Worm (Caenorhabditis elegans) whole organism, early embryonic: Measurements from ENCODE around the gene flp-1.

Experiments
- B0310.2 ChIP-seq: sonication (generic microtip); optimal IDR thresholded peaks from 2 replicates; lab custom pipeline; 2016; ENCODE audit warnings: mild to moderate bottlenecking, missing genetic modification characterization, missing compliant biosample characterization
- F13C5.2 ChIP-seq: sonication (generic microtip); optimal IDR thresholded peaks from 2 replicates; lab custom pipeline; 2017; ENCODE audit warnings: mild to moderate bottlenecking, missing genetic modification characterization, inconsistent platforms, missing compliant biosample characterization
- aly-1 ChIP-seq: sonication (generic microtip); optimal IDR thresholded peaks from 2 replicates; lab custom pipeline; 2016; ENCODE audit warnings: missing genetic modification characterization, missing compliant biosample characterization
- ama-1 ChIP-seq: fragments of 150-350 bp; optimal IDR thresholded peaks from 2 replicates; lab custom pipeline; 2014
- ceh-13 ChIP-seq: fragments of 200-800 bp; sonication (Bioruptor generic); optimal IDR thresholded peaks from 2 replicates; lab custom pipeline; 2018; ENCODE audit warnings: mild to moderate bottlenecking, missing genetic modification characterization, missing compliant biosample characterization
- ceh-36 ChIP-seq: sonication (generic microtip); optimal IDR thresholded peaks from 2 replicates; lab custom pipeline; 2016; ENCODE audit warnings: missing genetic modification characterization, inconsistent platforms, missing compliant biosample characterization
- ets-7 ChIP-seq: sonication (generic microtip); optimal IDR thresholded peaks from 2 replicates; lab custom pipeline; 2016; ENCODE audit warnings: missing genotype, missing genetic modification characterization, missing compliant biosample characterization
- flt-1 ChIP-seq: fragments of 200-800 bp; sonication (Bioruptor generic); IDR thresholded peaks from 2 replicates; pipeline ENCODE4 v1.3.6; 2022; ENCODE audit warnings: missing genetic modification characterization, missing compliant biosample characterization
- hmbx-1 ChIP-seq: sonication (generic microtip); optimal IDR thresholded peaks from 2 replicates; lab custom pipeline; 2016; ENCODE audit warnings: mild to moderate bottlenecking, missing genetic modification characterization, missing compliant biosample characterization
- hmg-4 ChIP-seq: fragments of 200-800 bp; sonication (Bioruptor generic); optimal IDR thresholded peaks from 2 replicates; lab custom pipeline; 2018; ENCODE audit warnings: mild to moderate bottlenecking, missing genetic modification characterization, missing compliant biosample characterization
- hnd-1 ChIP-seq: sonication (generic microtip); optimal IDR thresholded peaks from 2 replicates; lab custom pipeline; 2016; ENCODE audit warnings: missing genetic modification characterization, missing compliant biosample characterization
- pes-1 ChIP-seq: fragments of 200-800 bp; sonication (Bioruptor generic); IDR thresholded peaks from 2 replicates; pipeline ENCODE4 v1.3.6; 2022; ENCODE audit warnings: missing genetic modification reagents, missing genetic modification characterization, missing compliant biosample characterization
- scrt-1 ChIP-seq: fragments of 200-800 bp; sonication (Bioruptor generic); IDR thresholded peaks from 2 replicates; pipeline ENCODE4 v1.3.6; 2022; ENCODE audit warnings: missing genetic modification characterization, missing compliant biosample characterization
- sea-1 ChIP-seq: fragments of 200-800 bp; sonication (Bioruptor generic); conservative IDR thresholded peaks from 2 replicates; pipeline ENCODE4 v1.3.6; 2022; ENCODE audit warnings: missing genetic modification characterization, missing compliant biosample characterization
- tbx-11 ChIP-seq: fragments of 200-800 bp; sonication (Bioruptor generic); IDR thresholded peaks from 2 replicates; pipeline ENCODE4 v1.3.6; 2022; ENCODE audit warnings: missing genetic modification characterization, missing compliant biosample characterization
- tbx-37 ChIP-seq: fragments of 200-800 bp; sonication (Bioruptor generic); conservative IDR thresholded peaks from 2 replicates; pipeline ENCODE4 v1.3.6; 2022; ENCODE audit warnings: missing genetic modification reagents, missing genetic modification characterization, missing compliant biosample characterization
- tra-4 ChIP-seq: sonication (generic microtip); optimal IDR thresholded peaks from 2 replicates; lab custom pipeline; 2017; ENCODE audit warnings: missing genetic modification characterization, missing compliant biosample characterization

The flp-1 gene

ce11 chrIV:9165027-9165426 lies 20.5 kb downstream of the flp-1 start, which contains the start of gene pcp-2:
TSS of gene pcp-2 (minus strand) at chrIV:9165127.
- TF ChIP-seq sea-1 (GFP tag; lab: Robert Waterston, UW): no peak
- TF ChIP-seq flt-1 (GFP tag; lab: Robert Waterston, UW): no peak
- TF ChIP-seq ceh-36 (tag; lab: Kevin White, UChicago): no peak
- TF ChIP-seq hmg-4 (GFP tag; lab: Kevin White, UChicago): no peak
- no peak for TF ChIP-seq aly-1 (tag; lab: Kevin White, UChicago)
- no peak for TF ChIP-seq F13C5.2
- no peak for TF ChIP-seq scrt-1 (GFP tag; lab: Robert Waterston, UW)
- TF ChIP-seq hmbx-1 (tag; lab: Kevin White, UChicago): no peak
- TF ChIP-seq B0310.2 (tag; lab: Kevin White, UChicago): no peak
- TF ChIP-seq tbx-37 (GFP tag; lab: Robert Waterston, UW): no peak
- no peak for TF ChIP-seq hnd-1
- no peak for TF ChIP-seq tra-4
- TF ChIP-seq pes-1 (GFP tag; lab: Robert Waterston, UW): no peak
- TF ChIP-seq tbx-11 (GFP tag; lab: Robert Waterston, UW): no peak

- no peak for TF ChIP-seq F13C5.2
- no peak for TF ChIP-seq B0310.2 (tag; lab: Kevin White, UChicago)
- no peak for TF ChIP-seq tra-4
- TF ChIP-seq hmbx-1 (tag; lab: Kevin White, UChicago): no peak
- TF ChIP-seq ceh-36 (tag; lab: Kevin White, UChicago): no peak
- no peak for TF ChIP-seq aly-1 (tag; lab: Kevin White, UChicago)
- no peak for TF ChIP-seq tbx-37 (GFP tag; lab: Robert Waterston, UW)
- TF ChIP-seq pes-1 (GFP tag; lab: Robert Waterston, UW): no peak
- TF ChIP-seq ets-7 (tag; lab: Kevin White, UChicago): no peak
- no peak for TF ChIP-seq hnd-1
- TF ChIP-seq flt-1 (GFP tag; lab: Robert Waterston, UW): no peak
- no peak for TF ChIP-seq ama-1 (lab: Kevin White, UChicago)
- no peak for TF ChIP-seq hmg-4 (GFP tag; lab: Kevin White, UChicago)
- no peak for TF ChIP-seq scrt-1 (GFP tag; lab: Robert Waterston, UW)
Observed at ce11 chrIV:9165681-9166080, 21.2 kb downstream of the flp-1 start, which contains the start of gene C07C7.3. TSS of gene C07C7.3 (plus strand) at chrIV:9166051.

- TF ChIP-seq B0310.2 (tag; lab: Kevin White, UChicago) (no peak), ceh-13 (GFP tag; lab: Kevin White, UChicago) (no peak), tbx-37 (GFP tag; lab: Robert Waterston, UW) (no peak), hnd-1 (no peak), F13C5.2 (no peak), aly-1 (tag; lab: Kevin White, UChicago) (no peak), tra-4 (no peak), hmbx-1 (tag; lab: Kevin White, UChicago) (no peak), tbx-11 (GFP tag; lab: Robert Waterston, UW) (no peak), flt-1 (GFP tag; lab: Robert Waterston, UW) (no peak), hmg-4 (GFP tag; lab: Kevin White, UChicago) (no peak)
Observed at ce11 chrIV:9169764-9170163, 25.3 kb downstream of the flp-1 start.

ce11 chrIV:9184547-9184946 lies 40.0 kb downstream of the flp-1 start, which contains the start of gene C07C7.1:
TSS of gene C07C7.1 (plus strand) at chrIV:9184847.
- TF ChIP-seq tbx-11 (GFP tag; lab: Robert Waterston, UW) (no peak), ceh-13 (GFP tag; lab: Kevin White, UChicago) (no peak), hnd-1 (no peak), B0310.2 (tag; lab: Kevin White, UChicago) (no peak), hmbx-1 (tag; lab: Kevin White, UChicago) (no peak), ets-7 (tag; lab: Kevin White, UChicago) (no peak), hmg-4 (GFP tag; lab: Kevin White, UChicago) (no peak), ama-1 (lab: Kevin White, UChicago) (no peak), ceh-36 (tag; lab: Kevin White, UChicago) (no peak), aly-1 (tag; lab: Kevin White, UChicago) (no peak), F13C5.2 (no peak), scrt-1 (GFP tag; lab: Robert Waterston, UW) (no peak), flt-1 (GFP tag; lab: Robert Waterston, UW) (no peak), sea-1 (GFP tag; lab: Robert Waterston, UW) (no peak), tra-4 (no peak), tbx-37 (GFP tag; lab: Robert Waterston, UW) (no peak), pes-1 (GFP tag; lab: Robert Waterston, UW) (no peak)

ce11 chrIV:9191183-9191582 lies 46.7 kb downstream of the flp-1 start:
- peak; percentile 97 for TF ChIP-seq tbx-37 (GFP tag; lab: Robert Waterston, UW)
- TF ChIP-seq flt-1 (GFP tag; lab: Robert Waterston, UW): peak; percentile 96
- peak; percentile 96 for TF ChIP-seq tbx-11 (GFP tag; lab: Robert Waterston, UW)
- peak; percentile 93 for TF ChIP-seq B0310.2 (tag; lab: Kevin White, UChicago)
- TF ChIP-seq hmg-4 (GFP tag; lab: Kevin White, UChicago): no peak
- peak; percentile 90 for TF ChIP-seq ceh-13 (GFP tag; lab: Kevin White, UChicago)
- TF ChIP-seq hnd-1: peak; percentile 85
- TF ChIP-seq scrt-1 (GFP tag; lab: Robert Waterston, UW): peak; percentile 96
- TF ChIP-seq tra-4: peak; percentile 89
- TF ChIP-seq ama-1 (lab: Kevin White, UChicago): no peak
- TF ChIP-seq hmbx-1 (tag; lab: Kevin White, UChicago): peak; percentile 76
- TF ChIP-seq ceh-36 (tag; lab: Kevin White, UChicago): peak; percentile 96
- peak; percentile 94 for TF ChIP-seq F13C5.2
- TF ChIP-seq ets-7 (tag; lab: Kevin White, UChicago): peak; percentile 87
- peak; percentile 96 for TF ChIP-seq pes-1 (GFP tag; lab: Robert Waterston, UW)
- TF ChIP-seq aly-1 (tag; lab: Kevin White, UChicago): peak; percentile 95
- TF ChIP-seq sea-1 (GFP tag; lab: Robert Waterston, UW): peak; percentile 95

ce11 chrIV:9192522-9192921 lies 48.0 kb downstream of the flp-1 start, which contains the start of gene C46C2.5:
TSS of gene C46C2.5 (minus strand) at chrIV:9192622.
- TF ChIP-seq pes-1 (GFP tag; lab: Robert Waterston, UW) (no peak), F13C5.2 (no peak), ama-1 (lab: Kevin White, UChicago) (no peak), hmbx-1 (tag; lab: Kevin White, UChicago) (no peak), ceh-13 (GFP tag; lab: Kevin White, UChicago) (no peak), aly-1 (tag; lab: Kevin White, UChicago) (no peak), tra-4 (no peak), B0310.2 (tag; lab: Kevin White, UChicago) (no peak), scrt-1 (GFP tag; lab: Robert Waterston, UW) (no peak), ets-7 (tag; lab: Kevin White, UChicago) (no peak), tbx-37 (GFP tag; lab: Robert Waterston, UW) (no peak), ceh-36 (tag; lab: Kevin White, UChicago) (no peak), sea-1 (GFP tag; lab: Robert Waterston, UW) (no peak)
